Worm (Caenorhabditis elegans): Measurements from ENCODE around the gene ZK262.9.

DNA sequence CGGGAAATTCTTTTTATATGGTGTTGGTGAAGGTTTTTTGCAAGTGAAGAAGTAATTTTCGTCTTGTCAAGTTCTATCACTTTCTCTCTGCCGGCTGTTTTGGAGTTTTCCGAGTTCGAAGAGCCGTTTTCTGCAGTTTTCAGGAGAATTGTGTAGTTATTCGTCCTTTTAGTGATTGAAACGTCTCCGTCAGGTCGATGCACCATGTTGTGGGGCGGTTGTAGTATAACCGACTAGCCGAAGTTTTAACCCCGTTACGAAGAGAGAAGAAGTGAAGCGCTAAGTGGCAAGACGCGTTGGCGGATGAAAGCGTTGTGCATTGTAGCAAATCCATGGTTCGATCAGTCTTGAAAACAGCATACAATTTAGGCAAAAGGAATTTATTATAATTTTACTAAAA, 36.8 kb upstream of the ZK262.9 start:
- no peak for TF ChIP-seq flt-1 (GFP tag; IDR thresholded peaks at IDR 0.05)
- TF ChIP-seq scrt-1 (GFP tag; IDR thresholded peaks at IDR 0.05), result no peak
- TF ChIP-seq ets-7 (tag; optimal IDR thresholded peaks at IDR 0.05), result no peak
- TF ChIP-seq B0310.2 (tag; optimal IDR thresholded peaks at IDR 0.05), result no peak
- TF ChIP-seq ceh-36 (tag; optimal IDR thresholded peaks at IDR 0.05), result no peak
- no peak for TF ChIP-seq tbx-11 (GFP tag; IDR thresholded peaks at IDR 0.05)

Measured in whole organism, early embryonic.